Worm (Caenorhabditis elegans) whole organism, young adult: ENCODE data around the gene eelo-2.

Experiments
- B0336.3 ChIP-seq: fragments of 200-800 bp; sonication (Bioruptor generic); IDR thresholded peaks from 2 replicates; pipeline ENCODE4 v1.3.6; 2022; ENCODE audit warnings: missing genetic modification characterization, missing compliant biosample characterization
- C06A6.2 ChIP-seq: fragments of 200-800 bp; sonication (Bioruptor generic); conservative IDR thresholded peaks from 2 replicates; pipeline ENCODE4 v1.3.6; 2022; ENCODE audit warnings: missing genetic modification characterization, missing compliant biosample characterization
- C17E4.6 ChIP-seq: fragments of 200-800 bp; sonication (Bioruptor generic); IDR thresholded peaks from 2 replicates; pipeline ENCODE4 v1.3.6; 2022; ENCODE audit warnings: missing genetic modification reagents, missing genetic modification characterization, missing compliant biosample characterization
- F10E7.11 ChIP-seq: sonication (generic microtip); optimal IDR thresholded peaks from 2 replicates; lab custom pipeline; 2017; ENCODE audit warnings: mild to moderate bottlenecking, missing genetic modification characterization, moderate library complexity, missing compliant biosample characterization
- F49E8.2 ChIP-seq: sonication (generic microtip); optimal IDR thresholded peaks from 3 replicates; lab custom pipeline; 2017; ENCODE audit warnings: missing genetic modification characterization, mild to moderate bottlenecking, missing compliant biosample characterization, antibody characterized with exemption, moderate library complexity; ENCODE audit not compliant: insufficient read depth
- F57C9.4 ChIP-seq: sonication (generic microtip); optimal IDR thresholded peaks from 2 replicates; lab custom pipeline; 2017; ENCODE audit warnings: mild to moderate bottlenecking, missing genetic modification characterization, missing compliant biosample characterization
- K12H6.12 ChIP-seq: fragments of 200-800 bp; sonication (Bioruptor generic); optimal IDR thresholded peaks from 2 replicates; lab custom pipeline; 2018; ENCODE audit warnings: mild to moderate bottlenecking, missing genetic modification characterization, missing compliant biosample characterization
- T07F8.4 ChIP-seq: sonication (generic microtip); optimal IDR thresholded peaks from 2 replicates; lab custom pipeline; 2016; ENCODE audit warnings: mild to moderate bottlenecking, missing genetic modification characterization, moderate library complexity, missing compliant biosample characterization
- Y53F4B.3 ChIP-seq: fragments of 200-800 bp; sonication (Bioruptor generic); IDR thresholded peaks from 2 replicates; pipeline ENCODE4 v1.3.6; 2022; ENCODE audit warnings: missing genetic modification reagents, missing genetic modification characterization, missing compliant biosample characterization
- Y56A3A.18 ChIP-seq: fragments of 200-800 bp; sonication (Bioruptor generic); IDR thresholded peaks from 2 replicates; pipeline ENCODE4 v1.3.6; 2022; ENCODE audit warnings: missing genetic modification reagents, missing genetic modification characterization, missing compliant biosample characterization
- Y79H2A.3 ChIP-seq: fragments of 200-800 bp; sonication (Bioruptor generic); conservative IDR thresholded peaks from 2 replicates; pipeline ENCODE4 v1.3.6; 2022; ENCODE audit warnings: missing genetic modification reagents, missing genetic modification characterization, missing compliant biosample characterization
- akir-1 ChIP-seq: fragments of 200-800 bp; sonication (Bioruptor generic); optimal IDR thresholded peaks from 2 replicates; lab custom pipeline; 2018; ENCODE audit warnings: mild to moderate bottlenecking, missing genetic modification characterization, moderate library complexity, missing compliant biosample characterization
- ama-1 ChIP-seq, 3 experiments: fragments of 150-350 bp in 1 of 3; sonication (generic microtip) in 2 of 3; optimal IDR thresholded peaks; 2 replicates each; lab custom pipeline; 2014 to 2018; ENCODE audit warnings: missing biosample characterization in 2 of 3, missing genetic modification characterization in 2 of 3, missing genetic modification reagents in 2 of 3
- aptf-2 ChIP-seq: fragments of 200-800 bp; sonication (Bioruptor generic); conservative IDR thresholded peaks from 2 replicates; pipeline ENCODE4 v1.3.6; 2022; ENCODE audit warnings: missing genetic modification reagents, missing genetic modification characterization, missing compliant biosample characterization
- attf-5 ChIP-seq: fragments of 200-800 bp; sonication (Bioruptor generic); optimal IDR thresholded peaks from 2 replicates; lab custom pipeline; 2018; ENCODE audit warnings: mild to moderate bottlenecking, missing genetic modification characterization, missing compliant biosample characterization
- cebp-1 ChIP-seq, 2 experiments: fragments of 200-800 bp in 1 of 2; sonication (Bioruptor generic) in 1 of 2; sonication (generic microtip) in 1 of 2; IDR thresholded peaks in 1 of 2; optimal IDR thresholded peaks in 1 of 2; 2 replicates each; pipeline versions ENCODE4 v1.3.6 to Lab custom; 2017 to 2022; ENCODE audit warnings: missing compliant biosample characterization in 2 of 2, missing genetic modification characterization in 2 of 2, mild to moderate bottlenecking in 1 of 2, missing genetic modification reagents in 1 of 2, moderate library complexity in 1 of 2
- cebp-2 ChIP-seq: fragments of 200-800 bp; sonication (Bioruptor generic); IDR thresholded peaks from 2 replicates; pipeline ENCODE4 v1.3.6; 2022; ENCODE audit warnings: missing genetic modification characterization, missing compliant biosample characterization
- ceh-100 ChIP-seq: fragments of 200-800 bp; sonication (Bioruptor generic); IDR thresholded peaks from 2 replicates; pipeline ENCODE4 v1.3.6; 2022; ENCODE audit warnings: missing genetic modification reagents, missing genetic modification characterization, missing compliant biosample characterization
- ceh-40 ChIP-seq: fragments of 200-800 bp; sonication (Bioruptor generic); IDR thresholded peaks from 2 replicates; pipeline ENCODE4 v1.3.6; 2022; ENCODE audit warnings: missing genetic modification characterization, missing compliant biosample characterization
- ceh-58 ChIP-seq: fragments of 200-800 bp; sonication (Bioruptor generic); IDR thresholded peaks from 2 replicates; pipeline ENCODE4 v1.3.6; 2022; ENCODE audit warnings: missing genetic modification characterization, missing compliant biosample characterization
- ceh-91 ChIP-seq: fragments of 200-800 bp; sonication (Bioruptor generic); IDR thresholded peaks from 2 replicates; pipeline ENCODE4 v1.3.6; 2022; ENCODE audit warnings: missing genetic modification reagents, missing genetic modification characterization, missing compliant biosample characterization
- dpff-1 ChIP-seq: sonication (generic microtip); optimal IDR thresholded peaks from 2 replicates; lab custom pipeline; 2017; ENCODE audit warnings: mild to moderate bottlenecking, missing genetic modification characterization, missing compliant biosample characterization
- efl-1 ChIP-seq: fragments of 150-350 bp; optimal IDR thresholded peaks from 2 replicates; lab custom pipeline; 2014; ENCODE audit warnings: missing biosample characterization, missing genetic modification reagents, missing genetic modification characterization
- egrh-3 ChIP-seq: fragments of 200-800 bp; sonication (Bioruptor generic); IDR thresholded peaks from 2 replicates; pipeline ENCODE4 v1.3.6; 2022; ENCODE audit warnings: missing genetic modification reagents, missing genetic modification characterization, missing compliant biosample characterization
- ekl-4 ChIP-seq: fragments of 200-800 bp; sonication (Bioruptor generic); IDR thresholded peaks from 2 replicates; pipeline ENCODE4 v1.3.6; 2022; ENCODE audit warnings: missing genetic modification reagents, missing genetic modification characterization, missing compliant biosample characterization
- ets-4 ChIP-seq: fragments of 200-800 bp; sonication (Bioruptor generic); optimal IDR thresholded peaks from 2 replicates; lab custom pipeline; 2018; ENCODE audit warnings: mild to moderate bottlenecking, missing genetic modification characterization, missing compliant biosample characterization
- fkh-3 ChIP-seq: sonication (generic microtip); optimal IDR thresholded peaks from 2 replicates; lab custom pipeline; 2016; ENCODE audit warnings: mild to moderate bottlenecking, missing genetic modification characterization, missing compliant biosample characterization
- lag-1 ChIP-seq: fragments of 200-800 bp; sonication (Bioruptor generic); IDR thresholded peaks from 2 replicates; pipeline ENCODE4 v1.3.6; 2022; ENCODE audit warnings: missing genetic modification reagents, missing genetic modification characterization, missing compliant biosample characterization
- lin-26 ChIP-seq: fragments of 200-800 bp; sonication (Bioruptor generic); IDR thresholded peaks from 2 replicates; pipeline ENCODE4 v1.3.6; 2022; ENCODE audit warnings: missing genetic modification reagents, missing genetic modification characterization, missing compliant biosample characterization
- lin-54 ChIP-seq: fragments of 200-800 bp; sonication (Bioruptor generic); optimal IDR thresholded peaks from 2 replicates; lab custom pipeline; 2018; ENCODE audit warnings: mild to moderate bottlenecking, missing genetic modification characterization, missing compliant biosample characterization
- lsl-1 ChIP-seq: fragments of 200-800 bp; sonication (Bioruptor generic); optimal IDR thresholded peaks from 2 replicates; lab custom pipeline; 2018; ENCODE audit warnings: mild to moderate bottlenecking, missing genetic modification characterization, moderate library complexity, missing compliant biosample characterization
- lsy-27 ChIP-seq: sonication (generic microtip); optimal IDR thresholded peaks from 2 replicates; lab custom pipeline; 2017; ENCODE audit warnings: missing genetic modification characterization, mild to moderate bottlenecking, missing compliant biosample characterization, antibody characterized with exemption, missing genotype, borderline replicate concordance; ENCODE audit not compliant: insufficient read depth
- madf-3 ChIP-seq: fragments of 200-800 bp; sonication (Bioruptor generic); IDR thresholded peaks from 2 replicates; pipeline ENCODE4 v1.3.6; 2022; ENCODE audit warnings: missing genetic modification reagents, missing genetic modification characterization, missing compliant biosample characterization
- mcd-1 ChIP-seq: fragments of 200-800 bp; sonication (Bioruptor generic); IDR thresholded peaks from 2 replicates; pipeline ENCODE4 v1.3.6; 2022; ENCODE audit warnings: missing genetic modification reagents, missing genetic modification characterization, missing compliant biosample characterization
- nfyb-1 ChIP-seq: fragments of 200-800 bp; sonication (Bioruptor generic); IDR thresholded peaks from 2 replicates; pipeline ENCODE4 v1.3.6; 2022; ENCODE audit warnings: missing genetic modification reagents, missing genetic modification characterization, missing compliant biosample characterization
- pha-4 ChIP-seq: fragments of 150-350 bp; sonication (generic microtip); optimal IDR thresholded peaks from 2 replicates; lab custom pipeline; 2014; ENCODE audit warnings: missing biosample characterization, missing genetic modification reagents, missing genetic modification characterization
- sea-2 ChIP-seq: fragments of 200-800 bp; sonication (Bioruptor generic); IDR thresholded peaks from 2 replicates; pipeline ENCODE4 v1.3.6; 2022; ENCODE audit warnings: missing genetic modification characterization, missing compliant biosample characterization
- somi-1 ChIP-seq: fragments of 200-800 bp; sonication (Bioruptor generic); optimal IDR thresholded peaks from 2 replicates; lab custom pipeline; 2018; ENCODE audit warnings: mild to moderate bottlenecking, missing genetic modification characterization, missing compliant biosample characterization
- tbp1 ChIP-seq: fragments of 200-800 bp; sonication (Bioruptor generic); optimal IDR thresholded peaks from 2 replicates; lab custom pipeline; 2018; ENCODE audit warnings: mild to moderate bottlenecking, missing genetic modification characterization, missing compliant biosample characterization
- tbx-9 ChIP-seq: sonication (generic microtip); optimal IDR thresholded peaks from 2 replicates; lab custom pipeline; 2016; ENCODE audit warnings: borderline replicate concordance, missing genetic modification characterization, inconsistent platforms, missing compliant biosample characterization
- tlf-1 ChIP-seq: fragments of 200-800 bp; sonication (Bioruptor generic); optimal IDR thresholded peaks from 2 replicates; lab custom pipeline; 2018; ENCODE audit warnings: mild to moderate bottlenecking, missing genetic modification characterization, missing compliant biosample characterization
- unc-130 ChIP-seq: sonication (generic microtip); optimal IDR thresholded peaks from 2 replicates; lab custom pipeline; 2016; ENCODE audit warnings: missing genetic modification reagents, missing genetic modification characterization, missing compliant biosample characterization
- unc-62 ChIP-seq: fragments of 150-350 bp; optimal IDR thresholded peaks from 2 replicates; lab custom pipeline; 2014; ENCODE audit warnings: missing biosample characterization, missing genetic modification reagents, missing genetic modification characterization
- ztf-22 ChIP-seq: fragments of 200-800 bp; sonication (Bioruptor generic); optimal IDR thresholded peaks from 2 replicates; lab custom pipeline; 2018; ENCODE audit warnings: mild to moderate bottlenecking, missing genetic modification characterization, moderate library complexity, missing compliant biosample characterization
- ztf-25 ChIP-seq: fragments of 200-800 bp; sonication (Bioruptor generic); IDR thresholded peaks from 2 replicates; pipeline ENCODE4 v1.3.6; 2022; ENCODE audit warnings: missing genetic modification reagents, missing genetic modification characterization, missing compliant biosample characterization

Gene eelo-2

DNA sequence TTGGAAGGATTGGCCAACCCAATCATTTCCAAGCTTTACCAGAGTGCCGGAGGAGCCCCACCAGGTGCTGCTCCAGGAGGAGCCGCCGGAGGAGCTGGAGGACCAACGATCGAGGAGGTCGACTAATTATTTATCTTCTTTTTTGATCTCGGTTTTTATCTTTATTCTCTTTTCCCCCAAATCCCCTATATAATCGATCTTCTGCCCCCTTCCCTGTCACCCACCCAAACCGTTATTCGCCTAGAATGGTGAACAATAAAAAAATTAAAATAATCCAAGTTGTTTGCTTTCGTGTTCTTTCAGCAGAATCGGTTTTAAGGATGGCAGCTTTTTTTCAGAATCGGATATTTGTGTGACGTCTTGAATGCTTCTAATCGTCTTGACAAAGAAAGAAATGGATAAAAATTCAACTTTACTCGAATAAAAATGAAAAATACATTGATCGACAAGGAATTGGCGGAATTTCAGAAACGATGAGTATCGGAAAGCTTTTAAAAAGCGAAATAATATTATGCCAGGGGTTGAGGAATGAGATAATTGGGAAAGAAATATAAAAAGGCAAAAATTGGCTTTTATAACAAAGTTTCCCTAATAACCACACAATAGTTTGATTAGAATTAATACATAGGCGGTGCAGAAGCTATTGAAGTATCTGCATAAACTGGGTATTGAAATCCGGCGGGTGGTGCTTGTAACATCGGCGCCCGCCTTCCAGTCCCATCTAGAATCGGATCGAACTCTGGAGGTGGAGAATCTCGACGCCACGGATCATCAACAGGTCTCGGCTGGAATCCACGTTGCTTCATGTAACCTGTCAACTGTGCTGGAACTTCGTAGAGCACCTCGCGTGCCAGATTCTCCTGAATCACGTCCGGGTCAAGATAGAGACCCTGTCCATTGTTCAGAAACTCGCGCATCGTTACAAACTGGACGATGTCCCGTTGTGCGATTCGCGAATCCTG lies 31.4 kb downstream of the eelo-2 start:
- TF ChIP-seq ekl-4 (GFP tag; lab: Robert Waterston, UW), result peak; percentile 89
- peak; percentile 72 for TF ChIP-seq attf-5
- peak; percentile 33; the same call in 1 of the 2 replicates for TF ChIP-seq C17E4.6 (GFP tag; lab: Robert Waterston, UW)
- TF ChIP-seq Y79H2A.3, result no peak
- TF ChIP-seq F10E7.11 (tag; lab: Kevin White, UChicago), result peak; percentile 67
- peak; percentile 89 for TF ChIP-seq nfyb-1
- peak; percentile 71 for TF ChIP-seq T07F8.4
- peak; percentile 80 for TF ChIP-seq ztf-22 (GFP tag; lab: Kevin White, UChicago)
- TF ChIP-seq ztf-25 (GFP tag; lab: Robert Waterston, UW), result no peak
- peak; percentile 89; the same call in 1 of the 2 replicates for TF ChIP-seq ceh-58 (GFP tag; lab: Robert Waterston, UW)
- peak; percentile 65 for TF ChIP-seq lsl-1 (GFP tag; lab: Kevin White, UChicago)
- TF ChIP-seq F57C9.4 (tag; lab: Kevin White, UChicago), result peak; percentile 65
- TF ChIP-seq mcd-1 (GFP tag; lab: Robert Waterston, UW), result peak; percentile 63
- TF ChIP-seq dpff-1 (tag; lab: Kevin White, UChicago), result peak; percentile 67
- peak; percentile 88 for TF ChIP-seq lin-54 (GFP tag; lab: Kevin White, UChicago)
- TF ChIP-seq ets-4 (GFP tag; lab: Kevin White, UChicago), result peak; percentile 1
- no peak for TF ChIP-seq aptf-2 (GFP tag; lab: Robert Waterston, UW)
- peak; percentile 79; the same call in 1 of the 2 replicates for TF ChIP-seq ceh-100 (GFP tag; lab: Robert Waterston, UW)
- TF ChIP-seq somi-1 (GFP tag; lab: Kevin White, UChicago), result peak; percentile 43
- TF ChIP-seq fkh-3 (tag; lab: Kevin White, UChicago), result peak; percentile 33
- TF ChIP-seq ceh-91, result no peak; the same call in 1 of the 2 replicates
- TF ChIP-seq egrh-3 (GFP tag; lab: Robert Waterston, UW), result peak; percentile 88
- 0 out of 2 replicates have a peak, but pooled peaks have one; percentile 46 for TF ChIP-seq cebp-1 (GFP tag; IDR thresholded peaks at IDR 0.05; lab: Robert Waterston, UW)
- peak; percentile 85 for TF ChIP-seq cebp-1 (tag; optimal IDR thresholded peaks at IDR 0.05; lab: Kevin White, UChicago)
- peak; percentile 70 for TF ChIP-seq ceh-40 (GFP tag; lab: Robert Waterston, UW)
- no peak for TF ChIP-seq lsy-27 (tag; lab: Kevin White, UChicago)
- peak; percentile 92; the same call in 1 of the 2 replicates for TF ChIP-seq madf-3 (GFP tag; lab: Robert Waterston, UW)
- peak; percentile 96 for TF ChIP-seq tlf-1 (GFP tag; lab: Kevin White, UChicago)
- peak; percentile 96 for TF ChIP-seq B0336.3 (GFP tag; lab: Robert Waterston, UW)
- peak; percentile 9; the same call in 1 of the 2 replicates for TF ChIP-seq C06A6.2
- TF ChIP-seq Y56A3A.18 (GFP tag; lab: Robert Waterston, UW), result peak; percentile 97
- TF ChIP-seq akir-1 (GFP tag; lab: Kevin White, UChicago), result no peak
- TF ChIP-seq tbp1, result peak; percentile 76
- TF ChIP-seq ama-1 (optimal IDR thresholded peaks at IDR 0.05; lab: Kevin White, UChicago), result peak; percentile 99
- peak; percentile 89 to 95 for TF ChIP-seq ama-1 (GFP tag; optimal IDR thresholded peaks at IDR 0.05; lab: Kevin White, UChicago)
- TF ChIP-seq unc-130 (GFP tag; lab: Kevin White, UChicago), result peak; percentile 58
- TF ChIP-seq pha-4, result no peak
- TF ChIP-seq Y53F4B.3 (GFP tag; lab: Robert Waterston, UW), result no peak
- TF ChIP-seq F49E8.2, result peak; percentile 98
- TF ChIP-seq K12H6.12, result peak; percentile 75
- TF ChIP-seq lin-26 (GFP tag; lab: Robert Waterston, UW), result peak; percentile 90
- TF ChIP-seq sea-2 (GFP tag; lab: Robert Waterston, UW), result no peak
- TF ChIP-seq cebp-2 (GFP tag; lab: Robert Waterston, UW), result no peak
- no peak for TF ChIP-seq lag-1 (GFP tag; lab: Robert Waterston, UW)
- no peak for TF ChIP-seq unc-62 (GFP tag; lab: Kevin White, UChicago)
- TF ChIP-seq tbx-9 (tag; lab: Kevin White, UChicago), result peak; percentile 83
- TF ChIP-seq efl-1 (GFP tag; lab: Kevin White, UChicago), result peak; percentile 31
